Worm (Caenorhabditis elegans): Measurements from ENCODE around the gene K07B1.7.

- no peak for TF ChIP-seq gmeb-1 (tag; optimal IDR thresholded peaks at IDR 0.05)
- TF ChIP-seq ama-1 (optimal IDR thresholded peaks at IDR 0.05): no peak
- TF ChIP-seq aly-2 (tag; optimal IDR thresholded peaks at IDR 0.05): no peak
- TF ChIP-seq egl-27 (tag; optimal IDR thresholded peaks at IDR 0.05): peak; percentile 57
- TF ChIP-seq ceh-82 (tag; optimal IDR thresholded peaks at IDR 0.05): no peak
- TF ChIP-seq elt-3 (tag; optimal IDR thresholded peaks at IDR 0.05): no peak
- no peak for TF ChIP-seq lin-11 (tag; optimal IDR thresholded peaks at IDR 0.05)
- TF ChIP-seq mdl-1 (tag; optimal IDR thresholded peaks at IDR 0.05): no peak
- TF ChIP-seq lin-13 (GFP tag; optimal IDR thresholded peaks at IDR 0.05): peak; percentile 45
- no peak for TF ChIP-seq ztf-11 (tag; optimal IDR thresholded peaks at IDR 0.05)
- peak; percentile 36 for TF ChIP-seq mab-5 (tag; optimal IDR thresholded peaks at IDR 0.05)
Measured at ce11 chrV:9318046-9318445, 28.7 kb downstream of the K07B1.7 start, which contains the start of gene kvs-3.
